Fruit fly (Drosophila melanogaster): ENCODE data around the gene CG11147.

DNA sequence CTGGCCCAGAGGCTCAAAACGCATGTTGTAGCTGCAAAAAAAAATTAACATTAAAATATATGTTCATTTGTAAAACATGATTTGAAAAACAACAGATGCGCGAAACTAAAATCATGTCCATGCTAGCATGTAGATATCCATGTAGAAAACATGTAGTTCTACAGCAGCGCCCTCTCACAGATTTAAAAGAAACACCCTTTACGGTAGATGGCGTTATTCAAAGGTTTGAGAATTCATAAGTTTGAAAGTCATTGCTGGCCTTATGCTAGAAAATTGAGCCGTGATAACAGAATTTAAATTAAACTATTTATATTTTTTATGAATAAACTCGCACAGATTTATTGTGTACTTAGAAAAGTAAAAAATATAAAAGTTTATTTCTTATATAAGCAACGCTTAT is 30.1 kb upstream of the CG11147 start:
- TF ChIP-seq insv (optimal IDR thresholded peaks at IDR 0.05), result no peak
- no peak for TF ChIP-seq psq (optimal IDR thresholded peaks at IDR 0.05)
- no peak for TF ChIP-seq Sin3A (optimal IDR thresholded peaks at IDR 0.05)
- TF ChIP-seq h (optimal IDR thresholded peaks at IDR 0.05), result no peak
- no peak for TF ChIP-seq Myc (optimal IDR thresholded peaks at IDR 0.05)
- no peak for TF ChIP-seq ttk (optimal IDR thresholded peaks at IDR 0.05)
